Worm (Caenorhabditis elegans): ENCODE data around the gene scav-4.
A peak's percentile ranks its signal among the peaks of the same experiment; 100 is the strongest.

The scav-4 gene

DNA sequence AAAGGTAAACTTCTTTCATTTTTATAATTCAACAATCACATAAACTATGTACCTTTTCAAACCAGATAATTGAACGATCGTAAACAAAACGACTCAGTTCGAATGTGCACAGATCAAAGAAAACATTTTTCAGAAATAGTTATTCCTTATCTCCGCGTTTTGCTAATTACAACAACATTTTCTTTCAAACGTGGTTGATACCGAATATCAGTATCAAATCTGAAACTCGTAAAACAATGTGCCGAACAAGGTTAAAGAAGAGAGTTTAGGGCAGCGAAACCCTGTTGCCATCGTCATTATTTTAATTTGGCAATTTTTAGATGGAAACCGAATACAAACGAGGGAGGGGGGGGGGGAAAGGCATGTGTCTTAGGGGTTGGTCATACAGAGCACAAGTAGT lies at the start of gene scav-4:
Gene scav-4, plus strand, starts transcription at position 383 of the 400 bp plus-strand sequence.
- TF ChIP-seq fos-1 (tag; optimal IDR thresholded peaks at IDR 0.05) (peak; percentile 42), ceh-82 (tag; optimal IDR thresholded peaks at IDR 0.05) (no peak), sma-9 (GFP tag; optimal IDR thresholded peaks at IDR 0.05) (peak; percentile 13), sma-9 (tag; optimal IDR thresholded peaks at IDR 0.05) (no peak), ceh-16 (tag; optimal IDR thresholded peaks at IDR 0.05) (no peak), elt-1 (tag; optimal IDR thresholded peaks at IDR 0.05) (no peak), egl-27 (tag; optimal IDR thresholded peaks at IDR 0.05) (no peak), peb-1 (tag; optimal IDR thresholded peaks at IDR 0.05) (no peak), crh-2 (tag; optimal IDR thresholded peaks at IDR 0.05) (peak; percentile 54), F13H6.1 (tag; optimal IDR thresholded peaks at IDR 0.05) (no peak), mdl-1 (tag; optimal IDR thresholded peaks at IDR 0.05) (no peak), nhr-77 (tag; optimal IDR thresholded peaks at IDR 0.05) (no peak), blmp-1 (tag; optimal IDR thresholded peaks at IDR 0.05; ENCODE audit: insufficient read depth) (no peak)

DNA sequence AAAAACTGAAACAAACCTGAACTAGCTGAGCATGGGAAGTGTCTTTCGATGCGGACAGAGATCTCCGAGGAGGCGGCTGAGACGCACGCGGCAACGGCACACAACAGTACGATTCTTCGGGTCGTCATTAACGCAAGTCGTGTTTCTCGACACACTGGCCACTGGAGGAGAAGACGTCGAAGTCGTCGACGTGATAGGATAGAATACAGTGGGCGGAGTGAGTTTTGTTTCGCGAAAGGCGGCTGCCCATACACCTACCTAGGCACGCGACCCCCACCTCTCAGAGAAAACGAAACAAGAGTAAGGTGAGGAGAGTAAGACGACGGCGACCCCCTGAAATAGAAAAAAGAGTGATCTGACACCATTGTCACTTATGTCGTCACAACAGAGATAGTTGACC lies 46.8 kb upstream of the scav-4 start, which contains the start of gene gmap-1:
Gene gmap-1, minus strand, starts transcription at position 211 of the 400 bp plus-strand sequence.
- TF ChIP-seq nhr-21 (tag; optimal IDR thresholded peaks at IDR 0.05) (peak; percentile 50), peb-1 (tag; optimal IDR thresholded peaks at IDR 0.05) (no peak), ceh-16 (tag; optimal IDR thresholded peaks at IDR 0.05) (peak; percentile 36), nhr-11 (tag; optimal IDR thresholded peaks at IDR 0.05) (no peak), ztf-4 (tag; optimal IDR thresholded peaks at IDR 0.05) (no peak), elt-3 (tag; optimal IDR thresholded peaks at IDR 0.05) (no peak), lin-11 (tag; optimal IDR thresholded peaks at IDR 0.05) (no peak), mbf-1 (tag; optimal IDR thresholded peaks at IDR 0.05) (no peak), nhr-237 (tag; optimal IDR thresholded peaks at IDR 0.05) (no peak), blmp-1 (tag; optimal IDR thresholded peaks at IDR 0.05; ENCODE audit: insufficient read depth) (peak; percentile 48), nhr-25 (tag; optimal IDR thresholded peaks at IDR 0.05) (peak; percentile 34), ztf-1 (GFP tag; conservative IDR thresholded peaks at IDR 0.05) (no peak), nhr-23 (tag; optimal IDR thresholded peaks at IDR 0.05) (no peak), elt-1 (tag; optimal IDR thresholded peaks at IDR 0.05) (no peak), ama-1 (optimal IDR thresholded peaks at IDR 0.05) (no peak), Y55F3AM.14 (GFP tag; optimal IDR thresholded peaks at IDR 0.05) (no peak), crh-2 (tag; optimal IDR thresholded peaks at IDR 0.05) (no peak), alr-1 (tag; optimal IDR thresholded peaks at IDR 0.05) (no peak), aly-2 (tag; optimal IDR thresholded peaks at IDR 0.05) (no peak), R02D3.7 (tag; optimal IDR thresholded peaks at IDR 0.05) (no peak), unc-62 (GFP tag; optimal IDR thresholded peaks at IDR 0.05) (no peak), ceh-82 (tag; optimal IDR thresholded peaks at IDR 0.05) (no peak), lin-39 (tag; optimal IDR thresholded peaks at IDR 0.05) (no peak), zag-1 (tag; optimal IDR thresholded peaks at IDR 0.05) (no peak), dmd-4 (tag; optimal IDR thresholded peaks at IDR 0.05) (no peak), unc-55 (GFP tag; optimal IDR thresholded peaks at IDR 0.05) (no peak)

DNA sequence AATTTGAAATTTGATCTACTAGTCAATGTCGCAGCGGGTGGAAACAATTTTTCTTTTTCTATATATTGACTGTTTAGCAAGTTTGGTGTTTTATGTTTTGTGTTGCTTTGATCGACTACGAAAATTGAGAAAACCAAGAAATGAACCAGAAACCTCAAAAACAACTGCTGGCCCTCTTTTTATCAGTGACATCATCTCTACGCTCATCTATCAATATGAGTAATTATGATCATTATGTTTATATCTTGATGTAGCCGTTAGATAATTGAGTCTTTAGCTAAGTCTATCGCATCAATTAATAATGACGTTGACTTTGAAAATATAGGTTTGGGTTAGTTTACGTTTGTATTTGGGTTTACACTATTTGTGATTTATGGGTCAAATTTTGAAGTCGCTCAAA lies 45.9 kb upstream of the scav-4 start:
- no peak for TF ChIP-seq snpc-4 (tag; optimal IDR thresholded peaks at IDR 0.05)
- no peak for TF ChIP-seq R02D3.7 (tag; optimal IDR thresholded peaks at IDR 0.05)
- TF ChIP-seq egl-27 (tag; optimal IDR thresholded peaks at IDR 0.05): no peak
- TF ChIP-seq lin-11 (tag; optimal IDR thresholded peaks at IDR 0.05): no peak
- TF ChIP-seq sma-9 (GFP tag; optimal IDR thresholded peaks at IDR 0.05): no peak
- TF ChIP-seq sma-9 (tag; optimal IDR thresholded peaks at IDR 0.05): no peak
- TF ChIP-seq peb-1 (tag; optimal IDR thresholded peaks at IDR 0.05): no peak
- no peak for TF ChIP-seq zag-1 (tag; optimal IDR thresholded peaks at IDR 0.05)
- TF ChIP-seq nhr-77 (tag; optimal IDR thresholded peaks at IDR 0.05): no peak
- no peak for TF ChIP-seq mab-5 (tag; optimal IDR thresholded peaks at IDR 0.05)
- no peak for TF ChIP-seq sma-3 (GFP tag; optimal IDR thresholded peaks at IDR 0.05)
- TF ChIP-seq elt-3 (tag; optimal IDR thresholded peaks at IDR 0.05): no peak
- TF ChIP-seq ZK546.5 (tag; optimal IDR thresholded peaks at IDR 0.05): no peak
- no peak for TF ChIP-seq ama-1 (optimal IDR thresholded peaks at IDR 0.05)
- no peak for TF ChIP-seq lin-39 (tag; optimal IDR thresholded peaks at IDR 0.05)
- no peak for TF ChIP-seq nhr-23 (tag; optimal IDR thresholded peaks at IDR 0.05)
- no peak for TF ChIP-seq Y55F3AM.14 (GFP tag; optimal IDR thresholded peaks at IDR 0.05)

ce11 chrX:12937521-12937920 lies 44.1 kb upstream of the scav-4 start:
- TF ChIP-seq sma-9 (GFP tag; optimal IDR thresholded peaks at IDR 0.05): no peak
- TF ChIP-seq sma-9 (tag; optimal IDR thresholded peaks at IDR 0.05): no peak

All from whole organism, L2 larva.